Worm (Caenorhabditis elegans) whole organism, L3 larva: ENCODE measurements around the gene ctg-2.

ENCODE experiments used
- aly-2 ChIP-seq: fragments of 150-350 bp; optimal IDR thresholded peaks from 2 replicates; lab custom pipeline; 2014; ENCODE audit warnings: missing biosample characterization, missing genetic modification characterization
- ama-1 ChIP-seq: fragments of 150-350 bp; optimal IDR thresholded peaks from 2 replicates; lab custom pipeline; 2018
- ceh-16 ChIP-seq: sonication (generic microtip); optimal IDR thresholded peaks from 2 replicates; lab custom pipeline; 2017; ENCODE audit warnings: missing biosample characterization, missing genetic modification characterization
- ceh-28 ChIP-seq: fragments of 150-350 bp; optimal IDR thresholded peaks from 2 replicates; lab custom pipeline; 2014; ENCODE audit warnings: missing biosample characterization, missing genetic modification reagents, missing genetic modification characterization
- ceh-82 ChIP-seq: fragments of 150-350 bp; optimal IDR thresholded peaks from 2 replicates; lab custom pipeline; 2014; ENCODE audit warnings: missing biosample characterization, missing genetic modification characterization
- ceh-9 ChIP-seq: sonication (generic microtip); optimal IDR thresholded peaks from 2 replicates; lab custom pipeline; 2018; ENCODE audit warnings: missing biosample characterization, missing genetic modification characterization
- daf-12 ChIP-seq: fragments of 150-350 bp; optimal IDR thresholded peaks from 2 replicates; lab custom pipeline; 2014; ENCODE audit warnings: missing biosample characterization, missing genetic modification reagents, missing genetic modification characterization
- egl-27 ChIP-seq: sonication (generic microtip); optimal IDR thresholded peaks from 4 replicates; lab custom pipeline; 2017; ENCODE audit warnings: missing biosample characterization, missing genetic modification reagents, missing genetic modification characterization
- elt-1 ChIP-seq: fragments of 150-350 bp; optimal IDR thresholded peaks from 2 replicates; lab custom pipeline; 2014; ENCODE audit warnings: missing biosample characterization, missing genetic modification characterization
- elt-2 ChIP-seq: sonication (generic microtip); optimal IDR thresholded peaks from 2 replicates; lab custom pipeline; 2016; ENCODE audit warnings: missing genetic modification reagents, mild to moderate bottlenecking, missing genetic modification characterization, missing compliant biosample characterization
- elt-3 ChIP-seq, 3 experiments: fragments of 150-350 bp in 1 of 3; sonication (generic microtip) in 2 of 3; optimal IDR thresholded peaks; 2 replicates in 2 of 3; 4 replicates in 1 of 3; lab custom pipeline; 2014 to 2017; ENCODE audit warnings: missing biosample characterization in 3 of 3, missing genetic modification characterization in 3 of 3
- fkh-2 ChIP-seq: fragments of 150-350 bp; optimal IDR thresholded peaks from 2 replicates; lab custom pipeline; 2014; ENCODE audit warnings: missing biosample characterization, missing genetic modification reagents, missing genetic modification characterization
- fos-1 ChIP-seq: fragments of 150-350 bp; optimal IDR thresholded peaks from 2 replicates; lab custom pipeline; 2014; ENCODE audit warnings: missing biosample characterization, missing genetic modification characterization
- hmg-11 ChIP-seq: sonication (generic microtip); optimal IDR thresholded peaks from 2 replicates; lab custom pipeline; 2016; ENCODE audit warnings: missing genetic modification characterization, missing compliant biosample characterization
- jun-1 ChIP-seq: fragments of 150-350 bp; optimal IDR thresholded peaks from 2 replicates; lab custom pipeline; 2014; ENCODE audit warnings: missing biosample characterization, missing genetic modification reagents, missing genetic modification characterization
- lin-15B ChIP-seq: fragments of 150-350 bp; optimal IDR thresholded peaks from 2 replicates; lab custom pipeline; 2014; ENCODE audit warnings: missing biosample characterization, missing genetic modification characterization
- lin-39 ChIP-seq: fragments of 150-350 bp; optimal IDR thresholded peaks from 2 replicates; lab custom pipeline; 2018; ENCODE audit warnings: missing biosample characterization, missing genetic modification reagents, missing genetic modification characterization
- nhr-23 ChIP-seq: fragments of 150-350 bp; optimal IDR thresholded peaks from 2 replicates; lab custom pipeline; 2014; ENCODE audit warnings: missing biosample characterization, missing genetic modification reagents, missing genetic modification characterization
- nhr-237 ChIP-seq: fragments of 150-350 bp; optimal IDR thresholded peaks from 2 replicates; lab custom pipeline; 2014; ENCODE audit warnings: missing biosample characterization, missing genetic modification characterization
- nhr-25 ChIP-seq: sonication (generic microtip); optimal IDR thresholded peaks from 2 replicates; lab custom pipeline; 2017; ENCODE audit warnings: missing biosample characterization, missing genetic modification characterization
- nhr-28 ChIP-seq: fragments of 150-350 bp; optimal IDR thresholded peaks from 2 replicates; lab custom pipeline; 2014; ENCODE audit warnings: missing biosample characterization, missing genetic modification characterization
- nhr-43 ChIP-seq: sonication (generic microtip); optimal IDR thresholded peaks from 2 replicates; lab custom pipeline; 2016; ENCODE audit warnings: mild to moderate bottlenecking, missing genetic modification characterization, missing compliant biosample characterization; ENCODE audit not compliant: poor library complexity, severe bottlenecking
- nhr-76 ChIP-seq: fragments of 150-350 bp; sonication (generic microtip); optimal IDR thresholded peaks from 5 replicates; lab custom pipeline; 2014; ENCODE audit warnings: missing biosample characterization, missing genetic modification characterization
- pha-4 ChIP-seq: fragments of 150-350 bp; optimal IDR thresholded peaks from 2 replicates; lab custom pipeline; 2014; ENCODE audit warnings: missing biosample characterization, missing genetic modification reagents, missing genetic modification characterization
- pqm-1 ChIP-seq: fragments of 150-350 bp; optimal IDR thresholded peaks from 2 replicates; lab custom pipeline; 2017; ENCODE audit warnings: missing biosample characterization, missing genetic modification characterization, inconsistent platforms
- skn-1 ChIP-seq: fragments of 150-350 bp; optimal IDR thresholded peaks from 2 replicates; lab custom pipeline; 2014; ENCODE audit warnings: missing biosample characterization, missing genetic modification characterization
- snpc-4 ChIP-seq: fragments of 150-350 bp; optimal IDR thresholded peaks from 2 replicates; lab custom pipeline; 2014; ENCODE audit warnings: missing biosample characterization, missing genetic modification characterization
- tbx-2 ChIP-seq: sonication (generic microtip); optimal IDR thresholded peaks from 2 replicates; lab custom pipeline; 2016; ENCODE audit warnings: mild to moderate bottlenecking, missing genetic modification characterization, missing compliant biosample characterization
- unc-39 ChIP-seq: sonication (generic microtip); optimal IDR thresholded peaks from 4 replicates; lab custom pipeline; 2017; ENCODE audit warnings: missing biosample characterization, missing genetic modification characterization
- unc-62 ChIP-seq: fragments of 150-350 bp; sonication (generic microtip); optimal IDR thresholded peaks from 4 replicates; lab custom pipeline; 2014; ENCODE audit warnings: missing biosample characterization, missing genetic modification reagents, missing genetic modification characterization

Gene ctg-2

DNA sequence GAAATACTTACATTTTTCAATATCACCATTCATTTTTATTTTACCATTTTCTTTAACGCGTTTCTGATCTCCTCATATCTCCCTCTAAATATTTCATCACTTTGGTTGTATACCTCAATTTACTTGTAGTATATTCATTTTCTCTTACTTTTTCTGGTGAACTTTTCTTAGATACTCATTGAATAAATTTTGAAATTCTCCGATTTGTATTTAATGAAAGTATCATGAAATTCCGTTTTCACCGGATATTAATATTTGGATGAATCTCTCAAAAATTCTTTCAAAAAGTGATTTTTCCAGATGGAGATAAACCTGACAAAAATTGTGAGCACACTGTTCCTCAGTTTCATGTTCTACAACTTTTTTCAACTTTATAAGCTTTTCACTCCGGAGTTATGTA lies 3.4 kb downstream of the ctg-2 start, which contains the start of gene T13H5.8:
Gene T13H5.8, plus strand, starts transcription at position 301 of the 400 bp plus-strand sequence.
- no peak for TF ChIP-seq elt-3 (tag; optimal IDR thresholded peaks at IDR 0.05; lab: Kevin White, UChicago)
- TF ChIP-seq ceh-16: no peak
- no peak for TF ChIP-seq nhr-23 (tag; lab: Kevin White, UChicago)
- no peak for TF ChIP-seq fos-1 (tag; lab: Kevin White, UChicago)

DNA sequence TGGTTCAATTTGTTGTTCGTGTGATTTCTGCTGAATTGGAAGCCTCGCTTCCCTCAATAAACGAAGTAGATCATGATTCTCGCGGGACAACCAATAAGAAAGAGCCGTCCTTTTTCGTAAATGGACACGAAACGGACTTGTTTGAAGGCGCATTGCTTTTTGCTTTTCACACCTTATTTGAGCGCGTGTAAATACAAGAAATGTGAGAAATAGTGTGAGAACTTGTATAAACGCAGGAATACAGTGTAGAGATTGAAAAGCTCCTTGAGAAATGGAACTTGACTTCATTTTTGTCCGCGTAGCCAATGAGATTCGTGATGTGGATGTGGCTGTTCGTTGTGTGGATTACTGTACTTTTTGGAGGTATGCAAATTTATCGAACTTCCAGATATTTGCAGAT lies 5.8 kb downstream of the ctg-2 start, which contains the start of gene cht-2:
Gene cht-2, plus strand, starts transcription at position 301 of the 400 bp plus-strand sequence.
- TF ChIP-seq nhr-43: no peak

- TF ChIP-seq nhr-237 (no peak), nhr-23 (tag; lab: Kevin White, UChicago) (peak; percentile 67), ceh-28 (tag; lab: Kevin White, UChicago) (no peak), snpc-4 (tag; lab: Kevin White, UChicago) (peak; percentile 71), pha-4 (tag; lab: Kevin White, UChicago) (peak; percentile 71), lin-15B (tag; lab: Kevin White, UChicago) (peak; percentile 33), hmg-11 (tag; lab: Kevin White, UChicago) (peak; percentile 1), aly-2 (tag; lab: Kevin White, UChicago) (no peak), elt-2 (tag; lab: Kevin White, UChicago) (peak; percentile 13)
These were observed 10.4 kb downstream of the ctg-2 start, which contains the start of the genes prp-9 and mrps-18B for ce11 chrII:8525133-8525736. prp-9 (minus strand) TSS chrII:8525396. mrps-18B (plus strand) TSS chrII:8525681.

- TF ChIP-seq nhr-25 (tag; lab: Kevin White, UChicago) (peak; percentile 50), nhr-23 (tag; lab: Kevin White, UChicago) (peak; percentile 11), unc-62 (GFP tag; lab: Kevin White, UChicago) (no peak), skn-1 (tag; lab: Kevin White, UChicago) (no peak), jun-1 (tag; lab: Kevin White, UChicago) (no peak), ceh-82 (tag; lab: Kevin White, UChicago) (no peak)
These were observed 14.4 kb downstream of the ctg-2 start for ce11 chrII:8529176-8529698.

DNA sequence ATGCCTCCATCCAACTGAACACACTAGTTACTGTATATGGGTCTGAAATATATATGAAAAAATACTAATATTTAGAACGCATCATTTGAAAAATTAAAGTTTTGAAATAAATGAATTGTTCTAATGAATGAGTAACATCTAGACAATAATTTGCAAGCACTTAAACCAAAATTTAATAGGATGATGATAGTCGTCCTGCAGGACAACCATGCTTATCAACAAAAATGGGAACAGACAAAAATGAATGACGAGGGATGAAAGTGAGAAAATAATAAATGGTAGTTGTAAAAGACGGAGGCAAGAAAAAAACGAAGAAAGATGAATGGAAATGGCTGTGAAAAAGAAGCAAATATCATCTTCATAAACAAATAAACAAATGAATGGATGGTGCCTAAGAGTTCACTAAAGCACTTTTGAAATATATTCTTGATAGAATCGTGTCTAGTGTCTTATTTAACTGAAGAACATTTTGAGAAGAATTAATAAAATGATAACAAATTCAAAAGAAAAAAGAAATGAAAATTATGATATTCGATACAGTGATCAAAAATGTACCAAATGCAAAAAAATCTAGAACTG lies 16.4 kb downstream of the ctg-2 start, which contains the start of gene gldi-7:
Gene gldi-7, minus strand, starts transcription at position 42 of the 579 bp plus-strand sequence.
- TF ChIP-seq unc-62 (GFP tag; lab: Kevin White, UChicago) (no peak), pqm-1 (tag; lab: Kevin White, UChicago) (peak; percentile 15), daf-12 (no peak), unc-39 (tag; lab: Kevin White, UChicago) (no peak), lin-39 (tag; lab: Kevin White, UChicago) (no peak)

DNA sequence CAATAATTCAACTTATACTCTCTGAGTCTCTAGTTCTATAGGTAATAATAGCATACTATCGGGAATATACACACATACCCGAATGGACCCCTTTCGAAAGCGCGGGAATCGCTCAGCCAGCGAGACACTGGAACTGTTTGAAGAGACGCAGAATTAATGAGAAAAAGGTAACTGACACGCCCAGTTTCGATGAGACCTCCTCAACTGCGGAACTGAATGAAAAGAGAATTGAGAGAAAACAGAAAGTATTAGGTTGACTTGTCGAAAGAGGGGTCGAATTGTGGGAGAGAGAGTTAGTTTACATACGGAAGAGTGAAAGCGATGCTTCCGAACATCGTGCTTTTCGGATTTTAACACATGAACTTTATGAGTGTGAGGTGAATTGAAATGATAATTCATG lies 17.2 kb downstream of the ctg-2 start:
- no peak for TF ChIP-seq snpc-4 (tag; lab: Kevin White, UChicago)
- no peak for TF ChIP-seq lin-15B (tag; lab: Kevin White, UChicago)
- TF ChIP-seq elt-1 (tag; lab: Kevin White, UChicago): no peak
- TF ChIP-seq nhr-23 (tag; lab: Kevin White, UChicago): peak; percentile 39
- peak; percentile 49 for TF ChIP-seq nhr-25 (tag; lab: Kevin White, UChicago)
- no peak for TF ChIP-seq nhr-43
- no peak for TF ChIP-seq fkh-2 (tag; lab: Kevin White, UChicago)
- no peak for TF ChIP-seq egl-27 (tag; lab: Kevin White, UChicago)
- TF ChIP-seq pha-4 (tag; lab: Kevin White, UChicago): peak; percentile 20

DNA sequence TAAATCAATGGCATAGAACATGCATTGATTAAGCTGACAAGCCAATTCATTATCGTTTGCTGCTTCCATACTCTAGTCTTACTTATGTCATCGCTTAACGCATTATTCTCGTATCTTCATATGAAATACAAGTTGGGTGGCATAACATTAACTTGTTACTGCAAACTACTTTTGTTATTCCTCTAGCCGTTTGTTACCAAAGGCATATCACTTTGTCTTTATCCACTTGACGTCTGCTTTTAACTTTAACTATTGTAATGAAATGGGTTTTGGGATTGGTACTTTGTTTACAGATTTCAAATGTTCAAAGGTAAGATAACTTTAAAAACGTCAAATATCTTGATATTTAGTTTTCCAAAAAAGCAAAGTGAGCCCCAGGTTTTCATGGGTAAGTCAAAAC lies 21.2 kb downstream of the ctg-2 start, which contains the start of gene W01C9.2:
Gene W01C9.2, plus strand, starts transcription at position 301 of the 400 bp plus-strand sequence.
- TF ChIP-seq daf-12 (no peak), ceh-9 (no peak), tbx-2 (no peak), ama-1 (lab: Kevin White, UChicago) (no peak), ceh-82 (tag; lab: Kevin White, UChicago) (no peak), elt-3 (tag; optimal IDR thresholded peaks at IDR 0.05; lab: Kevin White, UChicago) (no peak), unc-39 (tag; lab: Kevin White, UChicago) (no peak), nhr-76 (tag; lab: Kevin White, UChicago) (no peak), nhr-28 (tag; lab: Kevin White, UChicago) (no peak), lin-39 (tag; lab: Kevin White, UChicago) (no peak), snpc-4 (tag; lab: Kevin White, UChicago) (no peak)
